Fruit fly (Drosophila melanogaster) S2 (cell line): Measurements from ENCODE around the gene Cpr30B.

Experiments used
- CG8478 ChIP-seq: fragments of >200 bp; optimal IDR thresholded peaks from 2 replicates; lab custom pipeline; 2018
- CTCF ChIP-seq, 2 experiments: fragments of >200 bp; optimal IDR thresholded peaks; 2 replicates each; lab custom pipeline; 2018

DNA sequence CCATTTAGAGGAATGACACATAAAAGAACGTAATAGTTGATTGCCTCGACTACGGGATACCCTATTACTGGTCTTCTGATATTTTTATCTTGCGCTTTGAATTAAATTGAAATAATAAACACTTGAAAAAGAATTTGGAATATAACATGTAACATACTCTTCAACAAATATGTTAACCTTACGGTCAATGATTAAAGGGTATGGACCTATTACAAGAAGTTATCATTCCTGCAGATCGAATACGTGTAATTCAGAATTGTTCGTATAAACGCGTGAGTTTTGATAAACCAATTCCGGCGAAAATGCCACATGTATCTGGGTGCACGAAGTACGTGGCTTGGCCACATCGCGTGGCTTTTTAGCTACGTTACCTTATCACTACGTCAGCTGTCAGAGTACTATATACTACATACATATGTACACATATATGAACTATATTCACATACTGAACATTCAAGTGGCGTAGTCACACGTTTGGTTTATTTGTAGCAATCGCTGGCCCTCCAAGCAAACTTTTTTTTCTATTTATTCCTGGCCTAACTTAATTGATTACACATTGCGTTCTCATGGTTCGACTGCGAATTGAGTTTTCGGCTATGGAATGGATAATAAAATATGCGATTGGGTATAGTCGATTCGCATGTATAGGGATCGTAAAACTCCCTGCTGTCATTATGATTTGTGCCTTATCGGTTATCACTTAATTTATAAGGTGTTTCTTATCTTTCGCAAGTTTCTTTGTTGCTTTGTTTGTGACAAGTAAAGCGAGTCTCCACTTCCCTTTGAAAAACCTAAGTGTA lies 44.3 kb upstream of the Cpr30B start:
- no peak for TF ChIP-seq CTCF (optimal IDR thresholded peaks at IDR 0.05; lab: Kevin White, UChicago)
- TF ChIP-seq CG8478 (lab: Kevin White, UChicago) = no peak
